Worm (Caenorhabditis elegans): ENCODE data around the gene B0464.6.

B0464.6 gene

ce11 chrIII:9467857-9468256, 2.1 kb upstream of the B0464.6 start, which contains the start of gene tag-342:
tag-342 (plus strand) TSS chrIII:9468157.
- no peak for TF ChIP-seq hmg-11 (tag; optimal IDR thresholded peaks at IDR 0.05)
- no peak for TF ChIP-seq ztf-4 (tag; optimal IDR thresholded peaks at IDR 0.05)
- no peak for TF ChIP-seq elt-1 (tag; optimal IDR thresholded peaks at IDR 0.05)

DNA sequence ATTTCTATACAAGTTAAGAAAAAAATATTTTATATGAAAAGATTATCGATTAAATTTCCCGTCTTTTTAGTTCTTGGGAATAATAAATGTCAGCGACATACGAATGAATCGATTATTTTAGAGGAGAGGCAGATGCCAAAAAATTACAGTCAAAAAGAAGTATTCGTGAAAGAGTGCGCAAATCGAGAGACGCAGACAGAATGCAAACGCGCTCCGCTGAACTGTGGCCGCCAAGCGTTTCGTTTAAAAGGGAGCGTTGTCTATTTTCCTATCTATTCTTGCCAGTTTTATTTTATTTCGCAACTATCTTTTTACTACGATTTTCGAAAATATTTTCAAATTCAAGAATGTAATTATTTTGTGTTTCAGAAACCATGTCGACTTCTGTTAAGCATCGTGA, 1.3 kb upstream of the B0464.6 start, which contains the start of gene baf-1:
baf-1 (plus strand) TSS at position 370 of the 400 bp plus-strand sequence.
- TF ChIP-seq nhr-12 (tag; optimal IDR thresholded peaks at IDR 0.05), result no peak
- TF ChIP-seq nhr-11 (tag; optimal IDR thresholded peaks at IDR 0.05), result no peak
- TF ChIP-seq sea-2 (GFP tag; optimal IDR thresholded peaks at IDR 0.05), result no peak
- TF ChIP-seq lin-15B (tag; optimal IDR thresholded peaks at IDR 0.05), result peak; percentile 78
- peak; percentile 12 for TF ChIP-seq ama-1 (optimal IDR thresholded peaks at IDR 0.05)
- TF ChIP-seq R02D3.7 (tag; optimal IDR thresholded peaks at IDR 0.05), result peak; percentile 23
- TF ChIP-seq fkh-2 (tag; optimal IDR thresholded peaks at IDR 0.05), result no peak
- TF ChIP-seq mml-1 (tag; optimal IDR thresholded peaks at IDR 0.05), result no peak
- TF ChIP-seq eor-1 (tag; optimal IDR thresholded peaks at IDR 0.05), result no peak
- no peak for TF ChIP-seq nhr-28 (tag; optimal IDR thresholded peaks at IDR 0.05)
- no peak for TF ChIP-seq zag-1 (tag; optimal IDR thresholded peaks at IDR 0.05)
- no peak for TF ChIP-seq nhr-237 (tag; optimal IDR thresholded peaks at IDR 0.05)
- TF ChIP-seq lsy-12 (tag; optimal IDR thresholded peaks at IDR 0.05), result no peak
- TF ChIP-seq hmg-11 (tag; optimal IDR thresholded peaks at IDR 0.05), result peak; percentile 27
- TF ChIP-seq jun-1 (tag; optimal IDR thresholded peaks at IDR 0.05), result peak; percentile 27
- TF ChIP-seq nhr-25 (tag; optimal IDR thresholded peaks at IDR 0.05), result peak; percentile 74
- no peak for TF ChIP-seq nhr-76 (tag; optimal IDR thresholded peaks at IDR 0.05)
- TF ChIP-seq mdl-1 (tag; optimal IDR thresholded peaks at IDR 0.05), result no peak
- peak; percentile 84 for TF ChIP-seq pha-4 (tag; optimal IDR thresholded peaks at IDR 0.05)
- no peak for TF ChIP-seq nhr-77 (tag; optimal IDR thresholded peaks at IDR 0.05)
- TF ChIP-seq tbx-2 (tag; optimal IDR thresholded peaks at IDR 0.05), result no peak
- TF ChIP-seq nhr-43 (tag; optimal IDR thresholded peaks at IDR 0.05; ENCODE audit: poor library complexity, severe bottlenecking), result peak; percentile 49
- TF ChIP-seq egl-27 (tag; optimal IDR thresholded peaks at IDR 0.05), result no peak
- no peak for TF ChIP-seq nhr-67 (tag; optimal IDR thresholded peaks at IDR 0.05)
- no peak for TF ChIP-seq ztf-4 (tag; optimal IDR thresholded peaks at IDR 0.05)
- peak; percentile 13 for TF ChIP-seq lin-39 (tag; optimal IDR thresholded peaks at IDR 0.05)
- no peak for TF ChIP-seq egl-5 (tag; optimal IDR thresholded peaks at IDR 0.05)
- TF ChIP-seq elt-1 (tag; optimal IDR thresholded peaks at IDR 0.05), result no peak
- TF ChIP-seq pqm-1 (tag; optimal IDR thresholded peaks at IDR 0.05), result peak; percentile 16
- no peak for TF ChIP-seq ZK546.5 (tag; optimal IDR thresholded peaks at IDR 0.05)
- TF ChIP-seq unc-62 (GFP tag; optimal IDR thresholded peaks at IDR 0.05), result no peak
- no peak for TF ChIP-seq ceh-9 (tag; optimal IDR thresholded peaks at IDR 0.05)
- TF ChIP-seq elt-2 (tag; optimal IDR thresholded peaks at IDR 0.05), result peak; percentile 50
- no peak for TF ChIP-seq ceh-82 (tag; optimal IDR thresholded peaks at IDR 0.05)
- peak; percentile 51 for TF ChIP-seq ceh-28 (tag; optimal IDR thresholded peaks at IDR 0.05)
- peak; percentile 51 for TF ChIP-seq snpc-4 (tag; optimal IDR thresholded peaks at IDR 0.05)
- TF ChIP-seq ztf-11 (tag; optimal IDR thresholded peaks at IDR 0.05), result no peak
- no peak for TF ChIP-seq elt-3 (tag; optimal IDR thresholded peaks at IDR 0.05)
- no peak for TF ChIP-seq aly-2 (tag; optimal IDR thresholded peaks at IDR 0.05)
- TF ChIP-seq nhr-23 (tag; optimal IDR thresholded peaks at IDR 0.05), result peak; percentile 68
- no peak for TF ChIP-seq fkh-10 (GFP tag; optimal IDR thresholded peaks at IDR 0.05)
- TF ChIP-seq nfya-1 (tag; optimal IDR thresholded peaks at IDR 0.05; ENCODE audit: insufficient read depth), result peak; percentile 70
- no peak for TF ChIP-seq ceh-16 (tag; optimal IDR thresholded peaks at IDR 0.05)
- TF ChIP-seq daf-12 (tag; optimal IDR thresholded peaks at IDR 0.05), result no peak
- TF ChIP-seq fos-1 (tag; optimal IDR thresholded peaks at IDR 0.05), result no peak
- TF ChIP-seq unc-39 (tag; optimal IDR thresholded peaks at IDR 0.05), result no peak
- TF ChIP-seq skn-1 (tag; optimal IDR thresholded peaks at IDR 0.05), result peak; percentile 30
